Fruit fly (Drosophila melanogaster) whole organism, embryonic: ENCODE data around the gene CG12522.

Experiments used
- ATbp ChIP-seq: fragments of 200-800 bp; sonication (Bioruptor generic); optimal IDR thresholded peaks from 2 replicates; lab custom pipeline; 2017; ENCODE audit warnings: missing biosample characterization, mild to moderate bottlenecking, missing genetic modification characterization, missing genetic modification reagents
- Asciz ChIP-seq: fragments of 200-800 bp; sonication (Bioruptor generic); optimal IDR thresholded peaks from 2 replicates; lab custom pipeline; 2017; ENCODE audit warnings: missing biosample characterization, mild to moderate bottlenecking, missing genetic modification characterization, missing genetic modification reagents
- Atf-2 ChIP-seq: fragments of 200-800 bp; sonication (Bioruptor generic); optimal IDR thresholded peaks from 2 replicates; lab custom pipeline; 2016; ENCODE audit warnings: missing biosample characterization, missing genetic modification characterization
- Blimp-1 ChIP-seq: fragments of 200-800 bp; sonication (Bioruptor generic); optimal IDR thresholded peaks from 3 replicates; lab custom pipeline; 2018; ENCODE audit warnings: missing biosample characterization, missing genetic modification characterization, mild to moderate bottlenecking, moderate library complexity, missing genetic modification reagents
- BtbVII ChIP-seq: fragments of 200-800 bp; sonication (Bioruptor generic); optimal IDR thresholded peaks from 3 replicates; lab custom pipeline; 2017; ENCODE audit warnings: missing biosample characterization, mild to moderate bottlenecking, missing genetic modification characterization
- CG10321 ChIP-seq: fragments of 200-800 bp; sonication (Bioruptor generic); IDR thresholded peaks from 2 replicates; pipeline ENCODE4 v1.3.6; 2022; ENCODE audit warnings: missing biosample characterization, missing genetic modification characterization
- CG10366 ChIP-seq: fragments of 200-800 bp; sonication (Bioruptor generic); IDR thresholded peaks from 2 replicates; pipeline ENCODE4 v1.3.6; 2022; ENCODE audit warnings: missing biosample characterization, missing genetic modification characterization
- CG11504 ChIP-seq: fragments of 200-800 bp; sonication (Bioruptor generic); optimal IDR thresholded peaks from 3 replicates; lab custom pipeline; 2019; ENCODE audit warnings: missing biosample characterization, mild to moderate bottlenecking, missing genetic modification characterization, moderate library complexity
- CG11723 ChIP-seq: fragments of 200-800 bp; sonication (Bioruptor generic); optimal IDR thresholded peaks from 2 replicates; lab custom pipeline; 2017; ENCODE audit warnings: missing biosample characterization, mild to moderate bottlenecking, missing genetic modification characterization
- CG12659 ChIP-seq: fragments of 200-800 bp; sonication (Bioruptor generic); optimal IDR thresholded peaks from 3 replicates; lab custom pipeline; 2017; ENCODE audit warnings: mild to moderate bottlenecking, missing biosample characterization, missing genetic modification reagents, missing genetic modification characterization
- CG14965 ChIP-seq: fragments of 200-800 bp; sonication (Bioruptor generic); optimal IDR thresholded peaks from 2 replicates; lab custom pipeline; 2016; ENCODE audit warnings: missing biosample characterization, missing genetic modification characterization, borderline replicate concordance
- CG2875 ChIP-seq: fragments of 200-800 bp; sonication (Bioruptor generic); optimal IDR thresholded peaks from 2 replicates; lab custom pipeline; 2017; ENCODE audit warnings: missing biosample characterization, mild to moderate bottlenecking, missing genetic modification characterization, missing genetic modification reagents
- CG30403 ChIP-seq: fragments of 200-800 bp; sonication (Bioruptor generic); optimal IDR thresholded peaks from 3 replicates; lab custom pipeline; 2016; ENCODE audit warnings: missing biosample characterization, missing genetic modification characterization
- CG4707 ChIP-seq: fragments of 200-800 bp; sonication (Bioruptor generic); optimal IDR thresholded peaks from 2 replicates; lab custom pipeline; 2018; ENCODE audit warnings: missing biosample characterization, mild to moderate bottlenecking, missing genetic modification characterization, moderate library complexity
- CG4730 ChIP-seq: fragments of 200-800 bp; sonication (Bioruptor generic); IDR thresholded peaks from 2 replicates; pipeline ENCODE4 v1.3.6; 2022; ENCODE audit warnings: missing biosample characterization, missing genetic modification characterization
- CG6689 ChIP-seq: fragments of 200-800 bp; sonication (Bioruptor generic); IDR thresholded peaks from 2 replicates; pipeline ENCODE4 v1.3.6; 2022; ENCODE audit warnings: missing biosample characterization, missing genetic modification characterization
- CG7372 ChIP-seq: fragments of 200-800 bp; sonication (Bioruptor generic); IDR thresholded peaks from 2 replicates; pipeline ENCODE4 v1.3.6; 2022; ENCODE audit warnings: missing biosample characterization, missing genetic modification characterization
- CG8944 ChIP-seq: fragments of 200-800 bp; sonication (Bioruptor generic); optimal IDR thresholded peaks from 3 replicates; lab custom pipeline; 2016; ENCODE audit warnings: missing biosample characterization, missing genetic modification characterization
- CG9215 ChIP-seq: fragments of 200-800 bp; sonication (Bioruptor generic); IDR thresholded peaks from 2 replicates; pipeline ENCODE4 v1.3.6; 2022; ENCODE audit warnings: missing biosample characterization, missing genetic modification characterization
- Doc3 ChIP-seq: fragments of 200-800 bp; sonication (Bioruptor generic); IDR thresholded peaks from 3 replicates; pipeline ENCODE4 v1.3.6; 2022; ENCODE audit warnings: missing biosample characterization, missing genetic modification characterization; ENCODE audit not compliant: partially characterized antibody
- H15 ChIP-seq: fragments of 200-800 bp; sonication (Bioruptor generic); IDR thresholded peaks from 3 replicates; pipeline ENCODE4 v1.3.6; 2022; ENCODE audit warnings: missing biosample characterization, missing genetic modification characterization
- Hr78 ChIP-seq, 2 experiments: fragments of 200-800 bp in 1 of 2; fragments of >200 bp in 1 of 2; sonication (Bioruptor generic) in 1 of 2; optimal IDR thresholded peaks; 2 replicates each; lab custom pipeline; 2017 to 2019; ENCODE audit warnings: missing biosample characterization in 2 of 2, missing genetic modification characterization in 2 of 2, mild to moderate bottlenecking in 1 of 2, moderate library complexity in 1 of 2
- MBD-R2 ChIP-seq: fragments of 200-800 bp; sonication (Bioruptor generic); IDR thresholded peaks from 2 replicates; pipeline ENCODE4 v1.3.6; 2022; ENCODE audit warnings: missing biosample characterization, missing genetic modification characterization
- NfI ChIP-seq: fragments of 200-800 bp; sonication (Bioruptor generic); optimal IDR thresholded peaks from 3 replicates; lab custom pipeline; 2018; ENCODE audit warnings: missing biosample characterization, mild to moderate bottlenecking, missing genetic modification characterization, moderate library complexity
- Opbp ChIP-seq: fragments of 200-800 bp; sonication (Bioruptor generic); IDR thresholded peaks from 3 replicates; pipeline ENCODE4 v1.3.6; 2022; ENCODE audit warnings: missing biosample characterization, missing genetic modification characterization; ENCODE audit not compliant: partially characterized antibody
- Optix ChIP-seq: fragments of 200-800 bp; sonication (Bioruptor generic); IDR thresholded peaks from 3 replicates; pipeline ENCODE4 v1.3.6; 2022; ENCODE audit warnings: missing biosample characterization, missing genetic modification characterization
- Six4 ChIP-seq: fragments of 200-800 bp; sonication (Bioruptor generic); optimal IDR thresholded peaks from 2 replicates; lab custom pipeline; 2016; ENCODE audit warnings: missing biosample characterization, missing genetic modification characterization
- Sry-δ ChIP-seq: fragments of 200-800 bp; sonication (Bioruptor generic); optimal IDR thresholded peaks from 2 replicates; lab custom pipeline; 2016; ENCODE audit warnings: missing biosample characterization, missing genetic modification characterization
- Stat92E ChIP-seq, 3 experiments: fragments of >200 bp in 2 of 3; fragments of 200-800 bp in 1 of 3; sonication (Bioruptor generic) in 1 of 3; optimal IDR thresholded peaks; 2 replicates each; lab custom pipeline; 2017 to 2019; ENCODE audit warnings: missing biosample characterization in 3 of 3, missing genetic modification characterization in 3 of 3, mild to moderate bottlenecking in 1 of 3, moderate library complexity in 1 of 3
- Taf1 ChIP-seq: fragments of 200-800 bp; sonication (Bioruptor generic); IDR thresholded peaks from 2 replicates; pipeline ENCODE4 v1.3.6; 2022; ENCODE audit warnings: missing biosample characterization, missing genetic modification characterization
- Usf ChIP-seq: fragments of 200-800 bp; sonication (Bioruptor generic); optimal IDR thresholded peaks from 2 replicates; lab custom pipeline; 2017; ENCODE audit warnings: missing genotype, missing biosample characterization, missing genetic modification characterization
- Xrp1 ChIP-seq: fragments of 200-800 bp; sonication (Bioruptor generic); IDR thresholded peaks from 2 replicates; pipeline ENCODE4 v1.3.6; 2022; ENCODE audit warnings: missing biosample characterization, missing genetic modification characterization
- ase ChIP-seq: fragments of 200-800 bp; sonication (Bioruptor generic); IDR thresholded peaks from 3 replicates; pipeline ENCODE4 v1.3.6; 2022; ENCODE audit warnings: missing biosample characterization, missing genetic modification characterization
- bsh ChIP-seq, 2 experiments: fragments of 200-800 bp; sonication (Bioruptor generic); optimal IDR thresholded peaks; 2 replicates each; lab custom pipeline; 2017 to 2018; ENCODE audit warnings: mild to moderate bottlenecking in 2 of 2, missing biosample characterization in 2 of 2, missing genetic modification characterization in 2 of 2, moderate library complexity in 1 of 2
- btn ChIP-seq: fragments of 200-800 bp; sonication (Bioruptor generic); optimal IDR thresholded peaks from 2 replicates; lab custom pipeline; 2016; ENCODE audit warnings: missing biosample characterization, missing genetic modification characterization
- corto ChIP-seq: fragments of 200-800 bp; sonication (Bioruptor generic); optimal IDR thresholded peaks from 2 replicates; lab custom pipeline; 2016; ENCODE audit warnings: missing biosample characterization, mild to moderate bottlenecking, missing genetic modification characterization, moderate library complexity
- dpn ChIP-seq, 2 experiments: fragments of 200-800 bp; sonication (Bioruptor generic); optimal IDR thresholded peaks; 3 replicates each; lab custom pipeline; 2016; ENCODE audit warnings: missing biosample characterization in 2 of 2, missing genetic modification characterization in 2 of 2
- esg ChIP-seq: fragments of 200-800 bp; sonication (Bioruptor generic); conservative IDR thresholded peaks from 2 replicates; pipeline ENCODE4 v1.3.6; 2022; ENCODE audit warnings: missing biosample characterization, missing genetic modification characterization
- inv ChIP-seq: fragments of 200-800 bp; sonication (Bioruptor generic); IDR thresholded peaks from 2 replicates; pipeline ENCODE4 v1.3.6; 2022; ENCODE audit warnings: missing biosample characterization, missing genetic modification characterization; ENCODE audit not compliant: partially characterized antibody
- lov ChIP-seq, 2 experiments: fragments of 200-800 bp in 1 of 2; fragments of >200 bp in 1 of 2; sonication (Bioruptor generic) in 1 of 2; IDR thresholded peaks in 1 of 2; optimal IDR thresholded peaks in 1 of 2; 2 replicates in 1 of 2; 3 replicates in 1 of 2; pipeline versions ENCODE4 v1.3.6 to Lab custom; 2017 to 2022; ENCODE audit warnings: missing biosample characterization in 1 of 2, missing genetic modification characterization in 1 of 2
- nau ChIP-seq: fragments of 200-800 bp; sonication (Bioruptor generic); optimal IDR thresholded peaks from 3 replicates; lab custom pipeline; 2017; ENCODE audit warnings: missing biosample characterization, mild to moderate bottlenecking, missing genetic modification characterization, missing genetic modification reagents
- oc ChIP-seq: fragments of 200-800 bp; sonication (Bioruptor generic); optimal IDR thresholded peaks from 2 replicates; lab custom pipeline; 2018; ENCODE audit warnings: missing biosample characterization, mild to moderate bottlenecking, missing genetic modification characterization, moderate library complexity
- pan ChIP-seq, 4 experiments: fragments of >200 bp in 3 of 4; fragments of 200-800 bp in 1 of 4; sonication (Bioruptor generic) in 1 of 4; optimal IDR thresholded peaks in 3 of 4; IDR thresholded peaks in 1 of 4; 2 replicates each; pipeline versions ENCODE4 v1.3.6 to Lab custom; 2017 to 2022; ENCODE audit warnings: missing biosample characterization in 2 of 4, missing genetic modification characterization in 2 of 4, mixed read lengths in 1 of 4
- pum ChIP-seq: fragments of 200-800 bp; sonication (Bioruptor generic); optimal IDR thresholded peaks from 2 replicates; lab custom pipeline; 2016; ENCODE audit warnings: missing biosample characterization, missing genetic modification characterization
- sens ChIP-seq: fragments of 200-800 bp; sonication (Bioruptor generic); peaks from one replicate; lab custom pipeline; 2016; ENCODE audit warnings: missing biosample characterization, missing genetic modification characterization
- tll ChIP-seq, 2 experiments: fragments of 200-800 bp in 1 of 2; fragments of >200 bp in 1 of 2; sonication (Bioruptor generic) in 1 of 2; optimal IDR thresholded peaks; 2 replicates each; lab custom pipeline; 2017 to 2019; ENCODE audit warnings: missing biosample characterization in 2 of 2, missing genetic modification characterization in 2 of 2, mild to moderate bottlenecking in 1 of 2, moderate library complexity in 1 of 2
- unc-4 ChIP-seq: fragments of 200-800 bp; sonication (Bioruptor generic); IDR thresholded peaks from 2 replicates; pipeline ENCODE4 v1.3.6; 2022; ENCODE audit warnings: missing biosample characterization, missing genetic modification characterization; ENCODE audit not compliant: partially characterized antibody
- vvl ChIP-seq: fragments of 200-800 bp; sonication (Bioruptor generic); IDR thresholded peaks from 2 replicates; pipeline ENCODE4 v1.3.6; 2022; ENCODE audit warnings: missing biosample characterization, missing genetic modification characterization
- zfh1 ChIP-seq: fragments of 200-800 bp; sonication (Bioruptor generic); IDR thresholded peaks from 3 replicates; pipeline ENCODE4 v1.3.6; 2022; ENCODE audit warnings: missing biosample characterization, missing genetic modification characterization
- zfh2 ChIP-seq: fragments of 200-800 bp; sonication (Bioruptor generic); optimal IDR thresholded peaks from 2 replicates; lab custom pipeline; 2016; ENCODE audit warnings: missing biosample characterization, missing genetic modification characterization

Gene CG12522

DNA sequence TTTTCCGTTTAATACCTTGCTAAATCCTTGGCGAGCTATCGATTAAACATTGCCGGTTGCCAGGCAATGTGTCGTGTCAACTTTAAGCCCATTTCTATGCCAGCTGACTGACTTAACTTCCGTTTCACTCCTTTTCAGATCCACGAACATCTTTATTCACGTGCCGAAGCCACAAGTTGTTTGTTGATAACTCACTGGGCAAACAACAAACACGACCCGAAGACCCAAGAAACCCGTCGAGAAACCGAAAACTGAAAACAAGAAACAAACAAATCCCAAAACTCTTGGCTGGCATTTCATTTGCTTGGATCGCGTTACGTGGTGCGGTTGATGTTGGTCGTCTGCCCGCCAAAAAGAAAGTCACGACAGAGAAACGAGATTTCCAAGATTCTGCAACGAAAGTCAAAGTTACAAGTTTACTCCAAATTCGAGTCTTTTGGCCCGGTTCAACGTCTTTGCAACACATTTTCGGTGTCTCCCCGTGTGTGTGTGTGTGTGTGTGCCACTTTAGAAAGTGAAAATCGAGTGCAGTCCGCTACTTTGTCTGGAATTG lies 42.8 kb downstream of the CG12522 start, which contains the start of gene CG6216 (continued):
- TF ChIP-seq Six4 = no peak
- TF ChIP-seq BtbVII (GFP tag; lab: Kevin White, UChicago) = no peak
- no peak for TF ChIP-seq Opbp
- no peak for TF ChIP-seq Optix
- peak; percentile 99 for TF ChIP-seq Blimp-1 (GFP tag; lab: Kevin White, UChicago)
- TF ChIP-seq NfI (GFP tag; lab: Kevin White, UChicago) = no peak
- TF ChIP-seq CG14965 (GFP tag; lab: Kevin White, UChicago) = no peak
- TF ChIP-seq Xrp1 (GFP tag; lab: Robert Waterston, UW) = 0 out of 2 replicates have a peak, but pooled peaks have one; percentile 15
- TF ChIP-seq pan (optimal IDR thresholded peaks at IDR 0.05; lab: Kevin White, UChicago) = no peak
- TF ChIP-seq pan (GFP tag; optimal IDR thresholded peaks at IDR 0.05 in 1 of 2, IDR thresholded peaks at IDR 0.05 in 1 of 2) = no peak
- TF ChIP-seq CG30403 (GFP tag; lab: Kevin White, UChicago) = no peak
- no peak for TF ChIP-seq ATbp (GFP tag; lab: Kevin White, UChicago)
- no peak for TF ChIP-seq zfh1 (GFP tag; lab: Robert Waterston, UW)
- no peak for TF ChIP-seq btn (GFP tag; lab: Kevin White, UChicago)
- TF ChIP-seq Stat92E (GFP tag; optimal IDR thresholded peaks at IDR 0.05; lab: Kevin White, UChicago) = peak in 1 of 3 experiments; percentile 3
- TF ChIP-seq CG12659 (GFP tag; lab: Kevin White, UChicago) = no peak
- no peak for TF ChIP-seq CG8944
- no peak for TF ChIP-seq bsh (GFP tag; optimal IDR thresholded peaks at IDR 0.05; lab: Kevin White, UChicago)
- TF ChIP-seq Doc3 (GFP tag; lab: Robert Waterston, UW) = no peak
- no peak for TF ChIP-seq CG11723 (GFP tag; lab: Kevin White, UChicago)
- TF ChIP-seq CG2875 (GFP tag; lab: Kevin White, UChicago) = peak; percentile 38
- TF ChIP-seq lov (optimal IDR thresholded peaks at IDR 0.05; lab: Kevin White, UChicago) = no peak
- no peak for TF ChIP-seq lov (GFP tag; IDR thresholded peaks at IDR 0.05; lab: Robert Waterston, UW)
- no peak for TF ChIP-seq CG4730
- TF ChIP-seq oc (tag; lab: Kevin White, UChicago) = peak; percentile 38
- no peak for TF ChIP-seq zfh2
- TF ChIP-seq Hr78 (GFP tag; optimal IDR thresholded peaks at IDR 0.05; lab: Kevin White, UChicago) = peak in 1 of 2 experiments; percentile 38
- no peak for TF ChIP-seq tll (GFP tag; optimal IDR thresholded peaks at IDR 0.05; lab: Kevin White, UChicago)
- TF ChIP-seq esg = no peak
- no peak for TF ChIP-seq corto (GFP tag; lab: Kevin White, UChicago)
- no peak for TF ChIP-seq ase
- TF ChIP-seq MBD-R2 = no peak
- TF ChIP-seq inv = no peak
- peak; percentile 8; the same call in 1 of the 2 replicates for TF ChIP-seq vvl (GFP tag; lab: Robert Waterston, UW)
- peak; percentile 12 for TF ChIP-seq CG4707
- no peak for TF ChIP-seq dpn (GFP tag; optimal IDR thresholded peaks at IDR 0.05; lab: Kevin White, UChicago)
- no peak for TF ChIP-seq CG7372
- TF ChIP-seq CG6689 = no peak
- TF ChIP-seq, all 482 proteins: peak for 17

dm6 chr3L:11155380-11155779 lies 47.3 kb downstream of the CG12522 start:
- no peak for TF ChIP-seq Sry-δ (GFP tag; lab: Kevin White, UChicago)
- TF ChIP-seq Atf-2 (GFP tag; lab: Kevin White, UChicago) = no peak
- TF ChIP-seq CG11504 (tag; lab: Kevin White, UChicago) = no peak
- TF ChIP-seq CG10321 (GFP tag; lab: Robert Waterston, UW) = 0 out of 2 replicates have a peak, but pooled peaks have one; percentile 19
- no peak for TF ChIP-seq Taf1 (GFP tag; lab: Robert Waterston, UW)
- TF ChIP-seq sens (GFP tag; lab: Kevin White, UChicago) = peak; percentile 63
- TF ChIP-seq H15 = no peak
- no peak for TF ChIP-seq unc-4 (GFP tag; lab: Robert Waterston, UW)
- no peak; the same call in 1 of the 2 replicates for TF ChIP-seq CG10366
- no peak for TF ChIP-seq pum
- TF ChIP-seq nau (GFP tag; lab: Kevin White, UChicago) = no peak
- TF ChIP-seq Asciz = no peak
- TF ChIP-seq CG9215 = no peak
- TF ChIP-seq Usf = no peak
